Fruit fly (Drosophila melanogaster): ENCODE results near the gene Cpsf6.
A peak's percentile ranks its signal among the peaks of the same experiment; 100 is the strongest.

Gene Cpsf6

DNA sequence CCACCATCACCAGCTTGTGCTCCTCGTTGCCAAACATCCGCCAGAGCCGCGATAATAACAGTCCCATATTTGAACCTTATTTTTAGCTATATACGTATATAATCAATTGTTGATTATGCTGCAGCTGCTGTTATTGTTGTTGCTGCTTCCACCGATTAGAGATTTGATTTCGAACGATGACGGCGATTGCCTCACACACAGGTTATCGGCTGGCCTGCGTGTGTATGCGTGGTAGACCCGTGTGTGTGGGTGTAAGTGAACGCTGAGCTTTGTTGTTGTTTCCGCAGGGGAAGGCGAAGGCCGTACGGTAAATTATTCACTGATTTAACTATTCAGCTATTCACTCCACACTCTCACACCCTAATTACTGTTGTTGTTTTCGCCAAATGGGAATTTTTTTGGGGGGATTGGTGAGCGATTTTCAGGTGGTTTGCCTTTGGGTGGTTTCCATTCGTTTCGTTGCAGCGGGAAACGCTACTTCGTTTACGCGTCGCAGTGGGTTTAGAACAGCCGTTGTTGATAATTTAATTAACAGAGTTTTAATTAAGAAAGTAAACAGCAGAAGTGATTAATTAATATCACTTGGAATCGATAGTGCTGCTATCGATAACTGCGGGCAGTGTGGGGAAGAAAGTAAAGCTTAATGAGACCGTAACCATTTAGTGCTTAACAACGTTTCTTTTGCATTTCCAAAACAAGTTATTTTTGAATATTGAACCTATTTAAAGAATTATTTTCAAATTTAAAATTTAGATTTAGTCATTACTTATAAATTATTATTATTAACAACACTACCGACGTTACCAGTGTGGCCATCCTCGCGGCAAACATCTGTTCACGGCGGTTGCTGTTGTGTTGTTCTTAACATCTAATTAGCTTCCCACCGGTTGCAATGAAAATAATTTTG is 15.8 kb downstream of the Cpsf6 start, which contains the start of the genes Arl5 and CG13671 (continued):
- no peak for TF ChIP-seq disco-r (GFP tag; optimal IDR thresholded peaks at IDR 0.05)
- TF ChIP-seq slou (GFP tag; optimal IDR thresholded peaks at IDR 0.05) = peak; percentile 79
- peak; percentile 65 for TF ChIP-seq ttk (GFP tag; IDR thresholded peaks at IDR 0.05)
- no peak for TF ChIP-seq CG16779 (GFP tag; IDR thresholded peaks at IDR 0.05)
- peak; percentile 71 for TF ChIP-seq Meics (GFP tag; optimal IDR thresholded peaks at IDR 0.05)
- TF ChIP-seq Mad (GFP tag; optimal IDR thresholded peaks at IDR 0.05) = peak; percentile 77
- peak; percentile 92 for TF ChIP-seq Med (GFP tag)
- peak; percentile 80 for TF ChIP-seq unc-4 (GFP tag; IDR thresholded peaks at IDR 0.05; ENCODE audit: partially characterized antibody)
- peak; percentile 27 for TF ChIP-seq CG4328 (GFP tag; optimal IDR thresholded peaks at IDR 0.05)
- TF ChIP-seq CG7556 (GFP tag; optimal IDR thresholded peaks at IDR 0.05) = peak; percentile 75
- TF ChIP-seq hkb (optimal IDR thresholded peaks at IDR 0.05) = no peak
- TF ChIP-seq hkb (GFP tag; IDR thresholded peaks at IDR 0.05) = peak; percentile 73
- TF ChIP-seq HmgZ (tag; optimal IDR thresholded peaks at IDR 0.05) = peak; percentile 62
- no peak; the same call in 1 of the 2 replicates for TF ChIP-seq danr (GFP tag; IDR thresholded peaks at IDR 0.05)
- peak; percentile 86 for TF ChIP-seq CG8290 (GFP tag; optimal IDR thresholded peaks at IDR 0.05)
- peak in 1 of 2 experiments; percentile 28 for TF ChIP-seq CG8290 (tag; optimal IDR thresholded peaks at IDR 0.05)
- peak; percentile 76 for TF ChIP-seq CG10209 (GFP tag; optimal IDR thresholded peaks at IDR 0.05)
- TF ChIP-seq lbe (GFP tag; optimal IDR thresholded peaks at IDR 0.05) = peak; percentile 89
- peak; percentile 71 for TF ChIP-seq CG11085 (GFP tag; IDR thresholded peaks at IDR 0.05)
- peak; percentile 73 for TF ChIP-seq Ssrp (tag; optimal IDR thresholded peaks at IDR 0.05)
- TF ChIP-seq grn (GFP tag; optimal IDR thresholded peaks at IDR 0.05) = peak; percentile 40
- no peak for TF ChIP-seq lov (optimal IDR thresholded peaks at IDR 0.05)
- no peak for TF ChIP-seq lov (GFP tag; IDR thresholded peaks at IDR 0.05)
- peak; percentile 83 for TF ChIP-seq H15 (GFP tag; IDR thresholded peaks at IDR 0.05)
- peak; percentile 51 for TF ChIP-seq ap (GFP tag; IDR thresholded peaks at IDR 0.05)
- TF ChIP-seq ssp (GFP tag; IDR thresholded peaks at IDR 0.05) = peak; percentile 72
- TF ChIP-seq Opbp (GFP tag; IDR thresholded peaks at IDR 0.05; ENCODE audit: partially characterized antibody) = peak; percentile 64; the same call in 2 of the 3 replicates
- TF ChIP-seq CG6854 (GFP tag; optimal IDR thresholded peaks at IDR 0.05) = no peak
- no peak for TF ChIP-seq wek (GFP tag; optimal IDR thresholded peaks at IDR 0.05)
- TF ChIP-seq wor (GFP tag; IDR thresholded peaks at IDR 0.05) = peak; percentile 44; the same call in 1 of the 2 replicates
- no peak for TF ChIP-seq aop (GFP tag; IDR thresholded peaks at IDR 0.05)
- peak; percentile 27 for TF ChIP-seq gro (GFP tag; optimal IDR thresholded peaks at IDR 0.05)
- TF ChIP-seq CG10267 (tag; optimal IDR thresholded peaks at IDR 0.05) = peak; percentile 97
- peak; percentile 41; the same call in 1 of the 2 replicates for TF ChIP-seq CG43689 (GFP tag; IDR thresholded peaks at IDR 0.05)
- TF ChIP-seq gt (GFP tag; IDR thresholded peaks at IDR 0.05) = no peak
- TF ChIP-seq insv (GFP tag; optimal IDR thresholded peaks at IDR 0.05) = peak in 1 of 2 experiments; percentile 11
- no peak for TF ChIP-seq CG6654 (GFP tag; optimal IDR thresholded peaks at IDR 0.05)
- TF ChIP-seq Eip74EF (GFP tag; optimal IDR thresholded peaks at IDR 0.05) = peak in 1 of 2 experiments; percentile 0
- no peak for TF ChIP-seq prd (optimal IDR thresholded peaks at IDR 0.05)
- peak; percentile 91 for TF ChIP-seq prd (GFP tag; IDR thresholded peaks at IDR 0.05)
- TF ChIP-seq zf30C (GFP tag; optimal IDR thresholded peaks at IDR 0.05) = no peak
- no peak for TF ChIP-seq Neu2 (GFP tag; optimal IDR thresholded peaks at IDR 0.05; ENCODE audit: borderline replicate concordance)
- peak; percentile 46 for TF ChIP-seq Oli (tag; optimal IDR thresholded peaks at IDR 0.05)
- TF ChIP-seq CG15479 (GFP tag; optimal IDR thresholded peaks at IDR 0.05) = no peak
- TF ChIP-seq CG7928 (GFP tag; optimal IDR thresholded peaks at IDR 0.05) = peak; percentile 47
- peak; percentile 47 for TF ChIP-seq Camta (GFP tag; optimal IDR thresholded peaks at IDR 0.05)
- TF ChIP-seq BEAF-32 (GFP tag; optimal IDR thresholded peaks at IDR 0.05) = peak; percentile 85
- TF ChIP-seq Trl (optimal IDR thresholded peaks at IDR 0.05) = no peak
- TF ChIP-seq Trl (GFP tag; optimal IDR thresholded peaks at IDR 0.05) = peak; percentile 59
- peak; percentile 21 for TF ChIP-seq CG6813 (GFP tag; optimal IDR thresholded peaks at IDR 0.05)

Measured in whole organism, embryonic.